Fruit fly (Drosophila melanogaster) whole organism, larva: Measurements from ENCODE around the gene CG31176.

ENCODE experiments used
- noc ChIP-seq: fragments of 200-800 bp; sonication (Bioruptor generic); optimal IDR thresholded peaks from 3 replicates; lab custom pipeline; 2019; ENCODE audit warnings: missing biosample characterization, mild to moderate bottlenecking, missing genetic modification characterization, moderate library complexity

The CG31176 gene

dm6 chr3R:21649053-21649821 is 70.2 kb downstream of the CG31176 start:
- TF ChIP-seq noc (tag; lab: Kevin White, UChicago), result no peak

dm6 chr3R:21648460-21648859 is 71.0 kb downstream of the CG31176 start:
- no peak for TF ChIP-seq noc (tag; lab: Kevin White, UChicago)

- no peak for TF ChIP-seq noc (tag; lab: Kevin White, UChicago)
These were observed 73.4 kb downstream of the CG31176 start for dm6 chr3R:21645904-21646664.

- TF ChIP-seq noc (tag; lab: Kevin White, UChicago), result no peak
These were observed 75.2 kb downstream of the CG31176 start for dm6 chr3R:21644222-21644621.

- no peak for TF ChIP-seq noc (tag; lab: Kevin White, UChicago)
These were observed 76.3 kb downstream of the CG31176 start for dm6 chr3R:21643197-21643596.

- TF ChIP-seq noc (tag; lab: Kevin White, UChicago), result no peak
These were observed 77.2 kb downstream of the CG31176 start for dm6 chr3R:21642301-21642700.

- no peak for TF ChIP-seq noc (tag; lab: Kevin White, UChicago)
These were observed 77.8 kb downstream of the CG31176 start for dm6 chr3R:21641517-21642137.

- no peak for TF ChIP-seq noc (tag; lab: Kevin White, UChicago)
These were observed 79.0 kb downstream of the CG31176 start for dm6 chr3R:21640337-21640994.

- no peak for TF ChIP-seq noc (tag; lab: Kevin White, UChicago)
These were observed 81.0 kb downstream of the CG31176 start for dm6 chr3R:21638437-21638836.

- no peak for TF ChIP-seq noc (tag; lab: Kevin White, UChicago)
These were observed 82.5 kb downstream of the CG31176 start for dm6 chr3R:21636867-21637481.

- TF ChIP-seq noc (tag; lab: Kevin White, UChicago), result no peak
These were observed 83.3 kb downstream of the CG31176 start for dm6 chr3R:21635975-21636678.

- no peak for TF ChIP-seq noc (tag; lab: Kevin White, UChicago)
These were observed 84.3 kb downstream of the CG31176 start for dm6 chr3R:21635181-21635580.

- no peak for TF ChIP-seq noc (tag; lab: Kevin White, UChicago)
These were observed 84.8 kb downstream of the CG31176 start for dm6 chr3R:21634644-21635043.

dm6 chr3R:21633781-21634102 is 85.7 kb downstream of the CG31176 start:
- TF ChIP-seq noc (tag; lab: Kevin White, UChicago), result no peak
